Worm (Caenorhabditis elegans): ENCODE data around the gene htz-1.

Gene htz-1

DNA sequence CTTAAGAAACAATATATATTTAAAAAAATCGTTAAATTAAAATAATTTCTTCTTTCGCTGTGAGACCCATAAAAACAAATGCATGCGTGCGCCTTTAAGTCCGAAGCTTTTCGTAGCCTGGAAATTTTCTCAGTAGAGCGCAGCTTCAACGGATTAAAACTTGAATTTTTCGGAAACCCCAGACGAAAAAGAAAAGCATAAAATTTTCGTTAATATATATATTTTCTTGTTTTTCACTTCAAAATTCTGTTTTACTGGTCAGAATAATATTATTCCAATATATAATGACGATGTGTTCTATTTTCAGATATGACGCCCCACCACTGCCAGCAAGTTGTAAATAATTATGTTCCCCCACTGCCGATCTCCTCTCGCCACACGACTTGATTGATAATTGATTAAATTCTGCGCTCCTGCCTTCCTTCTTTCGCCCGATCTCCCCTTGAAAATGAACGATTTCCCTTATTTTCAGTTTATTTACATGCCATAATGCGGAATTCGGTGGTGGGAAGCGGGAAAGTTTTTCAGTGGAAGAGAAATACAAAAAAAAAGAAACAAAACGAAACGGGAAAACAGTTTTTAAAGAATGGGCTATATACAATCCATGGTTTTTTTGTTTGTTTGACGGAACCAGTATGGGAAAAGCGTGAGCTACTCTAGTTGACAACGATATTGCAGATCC is 22.2 kb downstream of the htz-1 start (continued):
- TF ChIP-seq gei-8 (GFP tag; optimal IDR thresholded peaks at IDR 0.05): no peak
- TF ChIP-seq T26A8.4 (GFP tag; IDR thresholded peaks at IDR 0.05): peak; percentile 75; the same call in 1 of the 2 replicates
- no peak for TF ChIP-seq tra-1 (GFP tag; IDR thresholded peaks at IDR 0.05)
- TF ChIP-seq ces-1 (GFP tag; optimal IDR thresholded peaks at IDR 0.05): no peak
- TF ChIP-seq lsy-2 (tag; optimal IDR thresholded peaks at IDR 0.05): peak; percentile 33 to 72
- no peak for TF ChIP-seq egl-27 (tag; optimal IDR thresholded peaks at IDR 0.05)
- no peak for TF ChIP-seq lim-7 (GFP tag; IDR thresholded peaks at IDR 0.05)
- TF ChIP-seq mep-1 (tag; optimal IDR thresholded peaks at IDR 0.05): peak; percentile 72
- no peak for TF ChIP-seq lin-39 (tag; optimal IDR thresholded peaks at IDR 0.05)
- TF ChIP-seq lin-15B (tag; optimal IDR thresholded peaks at IDR 0.05): no peak
- no peak for TF ChIP-seq lin-13 (GFP tag; optimal IDR thresholded peaks at IDR 0.05)
- no peak for TF ChIP-seq daf-12 (tag; optimal IDR thresholded peaks at IDR 0.05)
- TF ChIP-seq nhr-28 (tag; optimal IDR thresholded peaks at IDR 0.05): no peak
- no peak for TF ChIP-seq unc-39 (tag; optimal IDR thresholded peaks at IDR 0.05)
- TF ChIP-seq ctbp-1 (GFP tag; IDR thresholded peaks at IDR 0.05): 0 out of 2 replicates have a peak, but pooled peaks have one; percentile 48
- 0 out of 2 replicates have a peak, but pooled peaks have one; percentile 40 for TF ChIP-seq Y105C5A.15 (GFP tag; IDR thresholded peaks at IDR 0.05)
- TF ChIP-seq ztf-7 (tag; optimal IDR thresholded peaks at IDR 0.05): no peak
- no peak for TF ChIP-seq saeg-2 (GFP tag; IDR thresholded peaks at IDR 0.05)
- peak; percentile 37 for TF ChIP-seq rbr-2 (tag; optimal IDR thresholded peaks at IDR 0.05)
- peak; percentile 31 for TF ChIP-seq mxl-3 (GFP tag; optimal IDR thresholded peaks at IDR 0.05)
- 0 out of 4 replicates have a peak, but pooled peaks of 1 of the 2 experiments have one; percentile 7 for TF ChIP-seq madf-5 (GFP tag; IDR thresholded peaks at IDR 0.05)
- no peak for TF ChIP-seq spr-3 (GFP tag; optimal IDR thresholded peaks at IDR 0.05)
- TF ChIP-seq F10B5.3 (tag; optimal IDR thresholded peaks at IDR 0.05): no peak
- TF ChIP-seq snpc-4 (tag; optimal IDR thresholded peaks at IDR 0.05): no peak
- peak in 1 of 2 experiments; percentile 63 for TF ChIP-seq unc-62 (GFP tag; optimal IDR thresholded peaks at IDR 0.05 in 1 of 2)
- no peak for TF ChIP-seq unc-62 (tag; optimal IDR thresholded peaks at IDR 0.05)
- no peak for TF ChIP-seq nhr-111 (GFP tag; optimal IDR thresholded peaks at IDR 0.05)
- peak; percentile 1 for TF ChIP-seq nhr-6 (tag; optimal IDR thresholded peaks at IDR 0.05)
- no peak for TF ChIP-seq fkh-10 (GFP tag; optimal IDR thresholded peaks at IDR 0.05)
- peak; percentile 21 for TF ChIP-seq Y5F2A.4 (GFP tag; optimal IDR thresholded peaks at IDR 0.05)
- TF ChIP-seq ceh-44 (GFP tag; IDR thresholded peaks at IDR 0.05): no peak
- no peak for TF ChIP-seq snpc-1.2 (GFP tag; IDR thresholded peaks at IDR 0.05)
- peak; percentile 12 for TF ChIP-seq mes-2 (tag; optimal IDR thresholded peaks at IDR 0.05; ENCODE audit: poor library complexity, severe bottlenecking)
- no peak for TF ChIP-seq hmg-1.1 (GFP tag; IDR thresholded peaks at IDR 0.05)
- peak; percentile 22 for TF ChIP-seq zfp-2 (tag; optimal IDR thresholded peaks at IDR 0.05)
- TF ChIP-seq cey-2 (tag; optimal IDR thresholded peaks at IDR 0.05; ENCODE audit: borderline replicate concordance, insufficient read depth): no peak
- no peak for TF ChIP-seq mxl-2 (GFP tag; conservative IDR thresholded peaks at IDR 0.05)
- peak; percentile 33 for TF ChIP-seq spr-1 (tag; optimal IDR thresholded peaks at IDR 0.05)
- TF ChIP-seq ama-1 (optimal IDR thresholded peaks at IDR 0.05): peak; percentile 99
- TF ChIP-seq ZK337.2 (GFP tag; IDR thresholded peaks at IDR 0.05): 0 out of 2 replicates have a peak, but pooled peaks have one; percentile 22
- TF ChIP-seq pha-4 (GFP tag; IDR thresholded peaks at IDR 0.05): no peak
- TF ChIP-seq pha-4 (tag; optimal IDR thresholded peaks at IDR 0.05): peak; percentile 11
- TF ChIP-seq ceh-82 (tag; optimal IDR thresholded peaks at IDR 0.05): no peak
- TF ChIP-seq zip-2 (tag; optimal IDR thresholded peaks at IDR 0.05): peak; percentile 29
- peak; percentile 49 for TF ChIP-seq hlh-11 (tag; optimal IDR thresholded peaks at IDR 0.05)
- TF ChIP-seq ceh-20 (GFP tag; IDR thresholded peaks at IDR 0.05): no peak
- peak; percentile 59; the same call in 1 of the 2 replicates for TF ChIP-seq lin-1 (GFP tag; IDR thresholded peaks at IDR 0.05)
- TF ChIP-seq zfp-3 (GFP tag; conservative IDR thresholded peaks at IDR 0.05): peak; percentile 89; the same call in 1 of the 2 replicates
- peak in 1 of 2 experiments; percentile 61 for TF ChIP-seq daf-16 (GFP tag; optimal IDR thresholded peaks at IDR 0.05)
- TF ChIP-seq daf-16 (tag; optimal IDR thresholded peaks at IDR 0.05): peak; percentile 77

All from whole organism, L4 larva.